Fruit fly (Drosophila melanogaster): ENCODE results near the gene dos.

The dos gene

dm6 chr3L:2571975-2572374, 17.2 kb upstream of the dos start (continued):
- TF ChIP-seq h (optimal IDR thresholded peaks at IDR 0.05), result no peak
- peak; percentile 60 for TF ChIP-seq CG4730 (GFP tag; IDR thresholded peaks at IDR 0.05)
- no peak for TF ChIP-seq pfk (GFP tag; optimal IDR thresholded peaks at IDR 0.05)
- no peak for TF ChIP-seq fd64A (GFP tag; optimal IDR thresholded peaks at IDR 0.05)
- TF ChIP-seq CG3407 (GFP tag; optimal IDR thresholded peaks at IDR 0.05), result no peak
- TF ChIP-seq CG11723 (GFP tag; optimal IDR thresholded peaks at IDR 0.05), result no peak
- no peak for TF ChIP-seq amos (GFP tag; IDR thresholded peaks at IDR 0.05; ENCODE audit: partially characterized antibody)
- TF ChIP-seq MTF-1 (GFP tag; optimal IDR thresholded peaks at IDR 0.05; ENCODE audit: borderline replicate concordance), result no peak
- no peak for TF ChIP-seq CG4617 (GFP tag; optimal IDR thresholded peaks at IDR 0.05; ENCODE audit: borderline replicate concordance)
- no peak for TF ChIP-seq chn (GFP tag; optimal IDR thresholded peaks at IDR 0.05)
- TF ChIP-seq CG12391 (tag; optimal IDR thresholded peaks at IDR 0.05), result no peak
- peak; percentile 38; the same call in 1 of the 2 replicates for TF ChIP-seq CG1024 (GFP tag; IDR thresholded peaks at IDR 0.05)
- TF ChIP-seq Hey (tag; optimal IDR thresholded peaks at IDR 0.05), result no peak
- TF ChIP-seq gsb (GFP tag; IDR thresholded peaks at IDR 0.05), result no peak
- peak; percentile 34 for TF ChIP-seq cwo (GFP tag; optimal IDR thresholded peaks at IDR 0.05)
- TF ChIP-seq CG17612 (GFP tag; IDR thresholded peaks at IDR 0.05), result no peak
- no peak for TF ChIP-seq Deaf1 (tag; optimal IDR thresholded peaks at IDR 0.05)
- TF ChIP-seq Hsf (GFP tag; optimal IDR thresholded peaks at IDR 0.05), result no peak
- TF ChIP-seq ato (GFP tag; IDR thresholded peaks at IDR 0.05; ENCODE audit: partially characterized antibody), result no peak
- peak; percentile 4; the same call in 1 of the 2 replicates for TF ChIP-seq Ravus (GFP tag; IDR thresholded peaks at IDR 0.05)
- no peak for TF ChIP-seq CG10274 (GFP tag; optimal IDR thresholded peaks at IDR 0.05)
- TF ChIP-seq Ssrp (tag; optimal IDR thresholded peaks at IDR 0.05), result no peak
- no peak for TF ChIP-seq yki (optimal IDR thresholded peaks at IDR 0.05)
- no peak for TF ChIP-seq prd (optimal IDR thresholded peaks at IDR 0.05)
- peak; percentile 57; the same call in 2 of the 3 replicates for TF ChIP-seq prd (GFP tag; IDR thresholded peaks at IDR 0.05)
- TF ChIP-seq YL-1 (GFP tag; optimal IDR thresholded peaks at IDR 0.05), result no peak
- TF ChIP-seq CG2129 (GFP tag; IDR thresholded peaks at IDR 0.05; ENCODE audit: partially characterized antibody), result no peak
- no peak for TF ChIP-seq ap (GFP tag; IDR thresholded peaks at IDR 0.05)
- no peak for TF ChIP-seq aop (GFP tag; IDR thresholded peaks at IDR 0.05)
- TF ChIP-seq org-1 (GFP tag; optimal IDR thresholded peaks at IDR 0.05), result no peak
- TF ChIP-seq CG11456 (GFP tag; IDR thresholded peaks at IDR 0.05), result 0 out of 3 replicates have a peak, but pooled peaks have one; percentile 72
- TF ChIP-seq Spps (tag; optimal IDR thresholded peaks at IDR 0.05), result no peak
- TF ChIP-seq bcd (GFP tag; optimal IDR thresholded peaks at IDR 0.05), result peak; percentile 0
- TF ChIP-seq run (tag; optimal IDR thresholded peaks at IDR 0.05), result no peak
- no peak for TF ChIP-seq CG13123 (GFP tag; optimal IDR thresholded peaks at IDR 0.05)
- no peak for TF ChIP-seq kah (GFP tag; optimal IDR thresholded peaks at IDR 0.05)
- peak; percentile 65 for TF ChIP-seq Gug (GFP tag; IDR thresholded peaks at IDR 0.05)
- TF ChIP-seq CG18011 (GFP tag; optimal IDR thresholded peaks at IDR 0.05), result no peak
- TF ChIP-seq gt (GFP tag; IDR thresholded peaks at IDR 0.05), result no peak
- no peak for TF ChIP-seq inv (GFP tag; IDR thresholded peaks at IDR 0.05; ENCODE audit: partially characterized antibody)
- TF ChIP-seq hkb (optimal IDR thresholded peaks at IDR 0.05), result no peak
- peak; percentile 37; the same call in 1 of the 2 replicates for TF ChIP-seq hkb (GFP tag; IDR thresholded peaks at IDR 0.05)
- TF ChIP-seq CG10431 (GFP tag; optimal IDR thresholded peaks at IDR 0.05), result no peak
- no peak for TF ChIP-seq pho (GFP tag; optimal IDR thresholded peaks at IDR 0.05)
- no peak for TF ChIP-seq dmrt11E (tag; optimal IDR thresholded peaks at IDR 0.05)
- TF ChIP-seq NK7.1 (GFP tag; optimal IDR thresholded peaks at IDR 0.05), result no peak
- TF ChIP-seq CG13775 (GFP tag; optimal IDR thresholded peaks at IDR 0.05), result no peak
- TF ChIP-seq tna (GFP tag; IDR thresholded peaks at IDR 0.05; ENCODE audit: partially characterized antibody), result no peak
- TF ChIP-seq esg (GFP tag; conservative IDR thresholded peaks at IDR 0.05), result no peak
- no peak for TF ChIP-seq HLH54F (GFP tag; optimal IDR thresholded peaks at IDR 0.05)
- peak; percentile 6 for TF ChIP-seq Side (GFP tag; optimal IDR thresholded peaks at IDR 0.05)
- no peak for TF ChIP-seq ewg (GFP tag; optimal IDR thresholded peaks at IDR 0.05)
- no peak for TF ChIP-seq fru (optimal IDR thresholded peaks at IDR 0.05)
